Worm (Caenorhabditis elegans): ENCODE results near the gene T24H7.9.

Gene T24H7.9

ce11 chrII:6269805-6270414, 34.6 kb upstream of the T24H7.9 start, which contains the start of gene F13H8.2 (continued):
- TF ChIP-seq nhr-111 (GFP tag; optimal IDR thresholded peaks at IDR 0.05) (no peak), hif-1 (tag; optimal IDR thresholded peaks at IDR 0.05) (peak in 1 of 2 experiments; percentile 58), attf-4 (tag; optimal IDR thresholded peaks at IDR 0.05) (no peak), nhr-77 (tag; optimal IDR thresholded peaks at IDR 0.05) (peak; percentile 28), madf-5 (GFP tag; IDR thresholded peaks at IDR 0.05) (no peak), gei-8 (GFP tag; optimal IDR thresholded peaks at IDR 0.05) (no peak), hmg-1.1 (GFP tag; IDR thresholded peaks at IDR 0.05) (peak; percentile 90), nhr-25 (tag; optimal IDR thresholded peaks at IDR 0.05; ENCODE audit: borderline replicate concordance, insufficient read depth) (no peak), php-3 (GFP tag; IDR thresholded peaks at IDR 0.05) (0 out of 2 replicates have a peak, but pooled peaks have one; percentile 36), T26A8.4 (GFP tag; IDR thresholded peaks at IDR 0.05) (peak; percentile 76), zfp-2 (tag; optimal IDR thresholded peaks at IDR 0.05) (no peak), ceh-20 (GFP tag; IDR thresholded peaks at IDR 0.05) (peak; percentile 77), mes-2 (tag; optimal IDR thresholded peaks at IDR 0.05; ENCODE audit: poor library complexity, severe bottlenecking) (peak; percentile 92), T20F7.1 (GFP tag; optimal IDR thresholded peaks at IDR 0.05) (peak; percentile 63), arid-1 (GFP tag; conservative IDR thresholded peaks at IDR 0.05) (peak; percentile 93), Y75B8A.6 (GFP tag; IDR thresholded peaks at IDR 0.05) (no peak), aly-2 (tag; optimal IDR thresholded peaks at IDR 0.05) (no peak), lin-1 (GFP tag; IDR thresholded peaks at IDR 0.05) (peak; percentile 91), F10B5.3 (tag; optimal IDR thresholded peaks at IDR 0.05) (no peak), tag-97 (GFP tag; IDR thresholded peaks at IDR 0.05) (no peak), ama-1 (optimal IDR thresholded peaks at IDR 0.05) (no peak), ctbp-1 (GFP tag; IDR thresholded peaks at IDR 0.05) (peak; percentile 91), tra-1 (GFP tag; IDR thresholded peaks at IDR 0.05) (peak; percentile 62; the same call in 1 of the 2 replicates), daf-8 (GFP tag; IDR thresholded peaks at IDR 0.05) (no peak), fkh-10 (GFP tag; optimal IDR thresholded peaks at IDR 0.05) (no peak), pqm-1 (tag; optimal IDR thresholded peaks at IDR 0.05) (no peak), daf-19 (GFP tag; conservative IDR thresholded peaks at IDR 0.05) (0 out of 2 replicates have a peak, but pooled peaks have one; percentile 34), F26F4.8 (GFP tag; conservative IDR thresholded peaks at IDR 0.05) (no peak), madf-9 (GFP tag; conservative IDR thresholded peaks at IDR 0.05) (no peak; the same call in 1 of the 2 replicates), spr-1 (tag; optimal IDR thresholded peaks at IDR 0.05) (peak; percentile 62), mxl-3 (GFP tag; optimal IDR thresholded peaks at IDR 0.05) (peak; percentile 20), sdz-12 (GFP tag; optimal IDR thresholded peaks at IDR 0.05) (no peak), hlh-11 (tag; optimal IDR thresholded peaks at IDR 0.05) (peak; percentile 67), set-16 (GFP tag; IDR thresholded peaks at IDR 0.05) (no peak; the same call in 1 of the 2 replicates), dpl-1 (GFP tag; optimal IDR thresholded peaks at IDR 0.05) (peak; percentile 95), ZK337.2 (GFP tag; IDR thresholded peaks at IDR 0.05) (peak; percentile 70; the same call in 1 of the 2 replicates), lsy-2 (tag; optimal IDR thresholded peaks at IDR 0.05) (peak; percentile 26 to 80), ztf-11 (tag; optimal IDR thresholded peaks at IDR 0.05) (no peak), F37D6.2 (tag; optimal IDR thresholded peaks at IDR 0.05) (peak; percentile 42), D1046.2 (GFP tag; IDR thresholded peaks at IDR 0.05) (no peak), dmd-6 (GFP tag; IDR thresholded peaks at IDR 0.05) (peak; percentile 78), R02D3.7 (tag; optimal IDR thresholded peaks at IDR 0.05) (no peak), nhr-48 (tag; optimal IDR thresholded peaks at IDR 0.05) (peak; percentile 22), ceh-82 (tag; optimal IDR thresholded peaks at IDR 0.05) (no peak), dmd-8 (GFP tag; IDR thresholded peaks at IDR 0.05) (0 out of 2 replicates have a peak, but pooled peaks have one; percentile 30), lin-29 (GFP tag; IDR thresholded peaks at IDR 0.05) (0 out of 2 replicates have a peak, but pooled peaks have one; percentile 11), nhr-10 (tag; optimal IDR thresholded peaks at IDR 0.05) (no peak), egl-27 (tag; optimal IDR thresholded peaks at IDR 0.05) (no peak), ZK546.5 (tag; optimal IDR thresholded peaks at IDR 0.05) (no peak), mxl-2 (GFP tag; conservative IDR thresholded peaks at IDR 0.05) (0 out of 2 replicates have a peak, but pooled peaks have one; percentile 35)

Measured in whole organism, L4 larva.